Fruit fly (Drosophila melanogaster): ENCODE measurements around the gene PGRP-SB2.

Gene PGRP-SB2

DNA sequence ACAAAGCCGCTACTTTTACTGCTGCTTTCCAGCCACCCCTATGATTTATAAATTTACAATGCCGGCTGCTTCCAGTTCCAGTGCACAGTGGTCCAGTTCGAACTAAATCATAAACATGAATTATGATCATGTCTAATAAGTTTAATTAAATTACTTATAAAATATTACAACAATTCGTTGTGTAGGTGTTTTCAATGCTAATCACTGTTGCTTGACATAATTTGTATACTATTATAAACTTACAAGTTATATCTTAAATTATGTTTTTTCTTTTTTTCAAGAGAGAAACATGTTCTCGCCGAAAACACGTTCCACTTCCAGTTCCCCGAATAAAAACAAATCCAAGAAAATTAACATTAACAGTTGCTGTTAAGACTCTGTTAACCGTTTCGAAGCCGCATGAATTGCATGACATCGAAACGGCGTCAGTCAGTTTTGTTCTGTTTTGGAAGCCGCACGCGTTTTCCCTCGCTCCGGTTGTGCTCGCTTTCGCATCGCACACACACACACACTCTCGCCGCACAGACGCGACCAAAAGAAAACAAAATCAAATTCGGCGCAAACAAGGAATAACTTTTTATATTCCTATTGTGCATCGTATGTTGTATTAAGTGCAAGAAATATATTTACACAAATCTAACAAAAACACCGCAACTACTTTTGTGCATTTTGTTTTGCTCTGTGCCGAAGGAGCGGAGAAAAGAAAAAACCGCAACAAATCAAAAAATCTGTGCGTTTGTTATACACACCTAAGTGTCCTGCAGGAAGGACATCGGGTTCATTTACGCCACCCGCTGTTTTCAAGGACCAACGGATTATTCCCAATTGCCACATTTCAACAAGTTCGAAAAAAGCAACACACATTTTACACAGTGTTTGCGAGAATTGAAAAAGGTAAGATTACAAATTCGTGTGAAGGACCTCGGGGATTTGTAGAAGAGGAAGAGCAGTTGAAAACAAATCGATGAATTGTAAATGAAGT lies 39.6 kb downstream of the PGRP-SB2 start, which contains the start of gene Nrt (continued):
- no peak for TF ChIP-seq danr (GFP tag; IDR thresholded peaks at IDR 0.05)
- TF ChIP-seq btn (GFP tag; optimal IDR thresholded peaks at IDR 0.05): no peak
- TF ChIP-seq CG18476 (GFP tag; optimal IDR thresholded peaks at IDR 0.05): peak; percentile 72
- peak; percentile 38 for TF ChIP-seq cwo (GFP tag; optimal IDR thresholded peaks at IDR 0.05)
- no peak for TF ChIP-seq CG10565 (GFP tag; optimal IDR thresholded peaks at IDR 0.05)
- TF ChIP-seq peb (GFP tag; IDR thresholded peaks at IDR 0.05): no peak
- TF ChIP-seq chinmo (GFP tag; IDR thresholded peaks at IDR 0.05; ENCODE audit: partially characterized antibody): peak; percentile 88
- no peak for TF ChIP-seq Hey (tag; optimal IDR thresholded peaks at IDR 0.05)
- no peak for TF ChIP-seq gsb (GFP tag; IDR thresholded peaks at IDR 0.05)
- peak; percentile 95 for TF ChIP-seq Elba2 (GFP tag; optimal IDR thresholded peaks at IDR 0.05)
- peak; percentile 73 for TF ChIP-seq CG15269 (tag; optimal IDR thresholded peaks at IDR 0.05)
- no peak for TF ChIP-seq tio (GFP tag; optimal IDR thresholded peaks at IDR 0.05)
- TF ChIP-seq CG4707 (GFP tag; optimal IDR thresholded peaks at IDR 0.05): peak; percentile 95
- peak; percentile 36 for TF ChIP-seq lmd (GFP tag; IDR thresholded peaks at IDR 0.05)
- TF ChIP-seq Oli (tag; optimal IDR thresholded peaks at IDR 0.05): peak; percentile 65
- TF ChIP-seq Adf1 (GFP tag; IDR thresholded peaks at IDR 0.05): no peak
- no peak for TF ChIP-seq klu (GFP tag; IDR thresholded peaks at IDR 0.05)
- no peak for TF ChIP-seq ab (GFP tag; optimal IDR thresholded peaks at IDR 0.05)
- TF ChIP-seq CG4617 (GFP tag; optimal IDR thresholded peaks at IDR 0.05; ENCODE audit: borderline replicate concordance): no peak
- no peak for TF ChIP-seq CG12071 (GFP tag; optimal IDR thresholded peaks at IDR 0.05)
- TF ChIP-seq CG16779 (GFP tag; IDR thresholded peaks at IDR 0.05): no peak; the same call in 1 of the 2 replicates
- no peak; the same call in 1 of the 2 replicates for TF ChIP-seq CG5953 (GFP tag; IDR thresholded peaks at IDR 0.05)
- no peak for TF ChIP-seq al (GFP tag; IDR thresholded peaks at IDR 0.05)
- TF ChIP-seq Antp (GFP tag; optimal IDR thresholded peaks at IDR 0.05): no peak
- peak; percentile 71 for TF ChIP-seq CG17328 (GFP tag; IDR thresholded peaks at IDR 0.05)
- TF ChIP-seq dmrt99B (tag; optimal IDR thresholded peaks at IDR 0.05): peak; percentile 72
- peak; percentile 57; the same call in 1 of the 3 replicates for TF ChIP-seq CG2199 (GFP tag; IDR thresholded peaks at IDR 0.05)
- TF ChIP-seq CG7839 (tag; optimal IDR thresholded peaks at IDR 0.05): peak; percentile 63
- no peak for TF ChIP-seq unc-4 (GFP tag; IDR thresholded peaks at IDR 0.05; ENCODE audit: partially characterized antibody)
- TF ChIP-seq sima (GFP tag; optimal IDR thresholded peaks at IDR 0.05): no peak
- TF ChIP-seq Oaz (GFP tag; IDR thresholded peaks at IDR 0.05): no peak
- no peak for TF ChIP-seq croc (GFP tag; conservative IDR thresholded peaks at IDR 0.05)
- no peak for TF ChIP-seq CG11085 (GFP tag; IDR thresholded peaks at IDR 0.05)
- peak; percentile 16 for TF ChIP-seq CG13123 (GFP tag; optimal IDR thresholded peaks at IDR 0.05)
- TF ChIP-seq sens-2 (GFP tag; IDR thresholded peaks at IDR 0.05): 0 out of 2 replicates have a peak, but pooled peaks have one; percentile 20
- peak; percentile 60 for TF ChIP-seq CG10543 (GFP tag; optimal IDR thresholded peaks at IDR 0.05)
- TF ChIP-seq tin (GFP tag; optimal IDR thresholded peaks at IDR 0.05): peak; percentile 18
- no peak for TF ChIP-seq Dip2 (GFP tag; IDR thresholded peaks at IDR 0.05)
- TF ChIP-seq zf30C (GFP tag; optimal IDR thresholded peaks at IDR 0.05): peak; percentile 7
- TF ChIP-seq fd64A (GFP tag; optimal IDR thresholded peaks at IDR 0.05): no peak
- TF ChIP-seq CG8388 (GFP tag; optimal IDR thresholded peaks at IDR 0.05): peak; percentile 74
- TF ChIP-seq Atf-2 (GFP tag; optimal IDR thresholded peaks at IDR 0.05): no peak
- no peak; the same call in 1 of the 2 replicates for TF ChIP-seq CG4730 (GFP tag; IDR thresholded peaks at IDR 0.05)
- no peak for TF ChIP-seq mam (GFP tag; optimal IDR thresholded peaks at IDR 0.05)
- peak; percentile 79 for TF ChIP-seq CG2678 (tag; optimal IDR thresholded peaks at IDR 0.05)
- peak; percentile 58 for TF ChIP-seq D19A (tag; optimal IDR thresholded peaks at IDR 0.05)
- TF ChIP-seq aop (GFP tag; IDR thresholded peaks at IDR 0.05): no peak
- peak; percentile 38 for TF ChIP-seq trem (tag; optimal IDR thresholded peaks at IDR 0.05)
- peak; percentile 20; the same call in 1 of the 2 replicates for TF ChIP-seq hbn (GFP tag; IDR thresholded peaks at IDR 0.05; ENCODE audit: partially characterized antibody)
